Worm (Caenorhabditis elegans) whole organism, young adult: ENCODE data around the gene ogdh-1.

ENCODE experiments used
- C06A6.2 ChIP-seq: fragments of 200-800 bp; sonication (Bioruptor generic); conservative IDR thresholded peaks from 2 replicates; pipeline ENCODE4 v1.3.6; 2022; ENCODE audit warnings: missing genetic modification characterization, missing compliant biosample characterization
- C17E4.6 ChIP-seq: fragments of 200-800 bp; sonication (Bioruptor generic); IDR thresholded peaks from 2 replicates; pipeline ENCODE4 v1.3.6; 2022; ENCODE audit warnings: missing genetic modification reagents, missing genetic modification characterization, missing compliant biosample characterization
- F33H1.4 ChIP-seq: fragments of 200-800 bp; sonication (Bioruptor generic); IDR thresholded peaks from 2 replicates; pipeline ENCODE4 v1.3.6; 2022; ENCODE audit warnings: missing genetic modification reagents, missing genetic modification characterization, missing compliant biosample characterization
- F37B4.10 ChIP-seq: fragments of 200-800 bp; sonication (Bioruptor generic); IDR thresholded peaks from 2 replicates; pipeline ENCODE4 v1.3.6; 2022; ENCODE audit warnings: missing genetic modification characterization, missing compliant biosample characterization
- K11D2.4 ChIP-seq: fragments of 200-800 bp; sonication (Bioruptor generic); IDR thresholded peaks from 2 replicates; pipeline ENCODE4 v1.3.6; 2022; ENCODE audit warnings: missing genetic modification reagents, missing genetic modification characterization, missing compliant biosample characterization
- T07F8.4 ChIP-seq: sonication (generic microtip); optimal IDR thresholded peaks from 2 replicates; lab custom pipeline; 2016; ENCODE audit warnings: mild to moderate bottlenecking, missing genetic modification characterization, moderate library complexity, missing compliant biosample characterization
- Y53G8AR.9 ChIP-seq: fragments of 200-800 bp; sonication (Bioruptor generic); conservative IDR thresholded peaks from 2 replicates; pipeline ENCODE4 v1.3.6; 2022; ENCODE audit warnings: missing genetic modification reagents, missing genetic modification characterization, missing compliant biosample characterization
- Y56A3A.18 ChIP-seq: fragments of 200-800 bp; sonication (Bioruptor generic); IDR thresholded peaks from 2 replicates; pipeline ENCODE4 v1.3.6; 2022; ENCODE audit warnings: missing genetic modification reagents, missing genetic modification characterization, missing compliant biosample characterization
- Y79H2A.3 ChIP-seq: fragments of 200-800 bp; sonication (Bioruptor generic); conservative IDR thresholded peaks from 2 replicates; pipeline ENCODE4 v1.3.6; 2022; ENCODE audit warnings: missing genetic modification reagents, missing genetic modification characterization, missing compliant biosample characterization
- Y95B8A.8 ChIP-seq: fragments of 200-800 bp; sonication (Bioruptor generic); IDR thresholded peaks from 2 replicates; pipeline ENCODE4 v1.3.6; 2022; ENCODE audit warnings: missing genetic modification reagents, missing genetic modification characterization, missing compliant biosample characterization
- ama-1 ChIP-seq, 3 experiments: fragments of 150-350 bp in 1 of 3; sonication (generic microtip) in 2 of 3; optimal IDR thresholded peaks; 2 replicates each; lab custom pipeline; 2014 to 2018; ENCODE audit warnings: missing biosample characterization in 2 of 3, missing genetic modification characterization in 2 of 3, missing genetic modification reagents in 2 of 3
- aptf-2 ChIP-seq: fragments of 200-800 bp; sonication (Bioruptor generic); conservative IDR thresholded peaks from 2 replicates; pipeline ENCODE4 v1.3.6; 2022; ENCODE audit warnings: missing genetic modification reagents, missing genetic modification characterization, missing compliant biosample characterization
- attf-3 ChIP-seq: fragments of 200-800 bp; sonication (Bioruptor generic); conservative IDR thresholded peaks from 2 replicates; pipeline ENCODE4 v1.3.6; 2022; ENCODE audit warnings: missing genetic modification reagents, missing genetic modification characterization, missing compliant biosample characterization
- attf-5 ChIP-seq: fragments of 200-800 bp; sonication (Bioruptor generic); optimal IDR thresholded peaks from 2 replicates; lab custom pipeline; 2018; ENCODE audit warnings: mild to moderate bottlenecking, missing genetic modification characterization, missing compliant biosample characterization
- bed-1 ChIP-seq: fragments of 200-800 bp; sonication (Bioruptor generic); IDR thresholded peaks from 2 replicates; pipeline ENCODE4 v1.3.6; 2022; ENCODE audit warnings: missing genetic modification reagents, missing genetic modification characterization, missing compliant biosample characterization
- ceh-100 ChIP-seq: fragments of 200-800 bp; sonication (Bioruptor generic); IDR thresholded peaks from 2 replicates; pipeline ENCODE4 v1.3.6; 2022; ENCODE audit warnings: missing genetic modification reagents, missing genetic modification characterization, missing compliant biosample characterization
- ceh-91 ChIP-seq: fragments of 200-800 bp; sonication (Bioruptor generic); IDR thresholded peaks from 2 replicates; pipeline ENCODE4 v1.3.6; 2022; ENCODE audit warnings: missing genetic modification reagents, missing genetic modification characterization, missing compliant biosample characterization
- egl-18 ChIP-seq: fragments of 200-800 bp; sonication (Bioruptor generic); IDR thresholded peaks from 2 replicates; pipeline ENCODE4 v1.3.6; 2022; ENCODE audit warnings: missing genetic modification reagents, missing genetic modification characterization, missing compliant biosample characterization
- egl-44 ChIP-seq: fragments of 200-800 bp; sonication (Bioruptor generic); IDR thresholded peaks from 2 replicates; pipeline ENCODE4 v1.3.6; 2022; ENCODE audit warnings: missing genetic modification reagents, missing genetic modification characterization, missing compliant biosample characterization
- egrh-3 ChIP-seq: fragments of 200-800 bp; sonication (Bioruptor generic); IDR thresholded peaks from 2 replicates; pipeline ENCODE4 v1.3.6; 2022; ENCODE audit warnings: missing genetic modification reagents, missing genetic modification characterization, missing compliant biosample characterization
- hmg-1.2 ChIP-seq: fragments of 200-800 bp; sonication (Bioruptor generic); IDR thresholded peaks from 2 replicates; pipeline ENCODE4 v1.3.6; 2022; ENCODE audit warnings: missing genetic modification reagents, missing genetic modification characterization, missing compliant biosample characterization
- hsf-1 ChIP-seq: fragments of 200-800 bp; sonication (Bioruptor generic); IDR thresholded peaks from 2 replicates; pipeline ENCODE4 v1.3.6; 2022; ENCODE audit warnings: missing genetic modification reagents, missing genetic modification characterization, missing compliant biosample characterization
- let-526 ChIP-seq: fragments of 200-800 bp; sonication (Bioruptor generic); IDR thresholded peaks from 2 replicates; pipeline ENCODE4 v1.3.6; 2022; ENCODE audit warnings: missing genetic modification reagents, missing genetic modification characterization, missing compliant biosample characterization
- let-607 ChIP-seq, 2 experiments: fragments of 200-800 bp in 1 of 2; sonication (Bioruptor generic) in 1 of 2; sonication (generic microtip) in 1 of 2; optimal IDR thresholded peaks; 2 replicates each; lab custom pipeline; 2016 to 2018; ENCODE audit warnings: mild to moderate bottlenecking in 2 of 2, missing compliant biosample characterization in 2 of 2, missing genetic modification characterization in 2 of 2, moderate library complexity in 2 of 2, missing genotype in 1 of 2
- lin-26 ChIP-seq: fragments of 200-800 bp; sonication (Bioruptor generic); IDR thresholded peaks from 2 replicates; pipeline ENCODE4 v1.3.6; 2022; ENCODE audit warnings: missing genetic modification reagents, missing genetic modification characterization, missing compliant biosample characterization
- lin-54 ChIP-seq: fragments of 200-800 bp; sonication (Bioruptor generic); optimal IDR thresholded peaks from 2 replicates; lab custom pipeline; 2018; ENCODE audit warnings: mild to moderate bottlenecking, missing genetic modification characterization, missing compliant biosample characterization
- lir-1 ChIP-seq: fragments of 200-800 bp; sonication (Bioruptor generic); conservative IDR thresholded peaks from 2 replicates; pipeline ENCODE4 v1.3.6; 2022; ENCODE audit warnings: missing genetic modification reagents, missing genetic modification characterization, missing compliant biosample characterization
- lsl-1 ChIP-seq: fragments of 200-800 bp; sonication (Bioruptor generic); optimal IDR thresholded peaks from 2 replicates; lab custom pipeline; 2018; ENCODE audit warnings: mild to moderate bottlenecking, missing genetic modification characterization, moderate library complexity, missing compliant biosample characterization
- madf-6 ChIP-seq: fragments of 200-800 bp; sonication (Bioruptor generic); IDR thresholded peaks from 2 replicates; pipeline ENCODE4 v1.3.6; 2022; ENCODE audit warnings: missing genetic modification reagents, missing genetic modification characterization, missing compliant biosample characterization
- madf-8 ChIP-seq: fragments of 200-800 bp; sonication (Bioruptor generic); conservative IDR thresholded peaks from 2 replicates; pipeline ENCODE4 v1.3.6; 2022; ENCODE audit warnings: missing genetic modification reagents, missing genetic modification characterization, missing compliant biosample characterization
- mcd-1 ChIP-seq: fragments of 200-800 bp; sonication (Bioruptor generic); IDR thresholded peaks from 2 replicates; pipeline ENCODE4 v1.3.6; 2022; ENCODE audit warnings: missing genetic modification reagents, missing genetic modification characterization, missing compliant biosample characterization
- nfyb-1 ChIP-seq: fragments of 200-800 bp; sonication (Bioruptor generic); IDR thresholded peaks from 2 replicates; pipeline ENCODE4 v1.3.6; 2022; ENCODE audit warnings: missing genetic modification reagents, missing genetic modification characterization, missing compliant biosample characterization
- nhr-120 ChIP-seq: fragments of 200-800 bp; sonication (Bioruptor generic); IDR thresholded peaks from 2 replicates; pipeline ENCODE4 v1.3.6; 2022; ENCODE audit warnings: missing genetic modification characterization, missing compliant biosample characterization
- rcor-1 ChIP-seq: fragments of 200-800 bp; sonication (Bioruptor generic); IDR thresholded peaks from 2 replicates; pipeline ENCODE4 v1.3.6; 2022; ENCODE audit warnings: missing genetic modification reagents, missing genetic modification characterization, missing compliant biosample characterization
- sea-2 ChIP-seq: fragments of 200-800 bp; sonication (Bioruptor generic); IDR thresholded peaks from 2 replicates; pipeline ENCODE4 v1.3.6; 2022; ENCODE audit warnings: missing genetic modification characterization, missing compliant biosample characterization
- snpc-1.1 ChIP-seq: sonication (generic microtip); optimal IDR thresholded peaks from 2 replicates; lab custom pipeline; 2017; ENCODE audit warnings: missing genetic modification characterization, mild to moderate bottlenecking, missing compliant biosample characterization, antibody characterized with exemption, moderate library complexity, missing genotype, missing genetic modification reagents; ENCODE audit not compliant: insufficient read depth
- zfh-2 ChIP-seq: fragments of 200-800 bp; sonication (Bioruptor generic); conservative IDR thresholded peaks from 2 replicates; pipeline ENCODE4 v1.3.6; 2022; ENCODE audit warnings: missing genetic modification reagents, missing genetic modification characterization, missing compliant biosample characterization
- ztf-28 ChIP-seq: fragments of 200-800 bp; sonication (Bioruptor generic); IDR thresholded peaks from 2 replicates; pipeline ENCODE4 v1.3.6; 2022; ENCODE audit warnings: missing genetic modification reagents, missing genetic modification characterization, missing compliant biosample characterization
- ztf-6 ChIP-seq: fragments of 200-800 bp; sonication (Bioruptor generic); IDR thresholded peaks from 2 replicates; pipeline ENCODE4 v1.3.6; 2022; ENCODE audit warnings: missing genetic modification reagents, missing genetic modification characterization, missing compliant biosample characterization

ogdh-1 gene

ce11 chrIV:4724562-4724961, 20.8 kb upstream of the ogdh-1 start, which contains the start of gene K08F11.1:
TSS of gene K08F11.1 (plus strand) at chrIV:4724862.
- TF ChIP-seq egl-18 (GFP tag; lab: Robert Waterston, UW) (no peak), snpc-1.1 (tag; lab: Kevin White, UChicago) (no peak), ama-1 (optimal IDR thresholded peaks at IDR 0.05; lab: Kevin White, UChicago) (no peak), ama-1 (GFP tag; optimal IDR thresholded peaks at IDR 0.05; lab: Kevin White, UChicago) (no peak), hsf-1 (GFP tag; lab: Robert Waterston, UW) (no peak), ceh-100 (GFP tag; lab: Robert Waterston, UW) (no peak), lir-1 (GFP tag; lab: Robert Waterston, UW) (no peak), zfh-2 (GFP tag; lab: Robert Waterston, UW) (no peak), lin-26 (GFP tag; lab: Robert Waterston, UW) (no peak), C06A6.2 (no peak)

- no peak for TF ChIP-seq T07F8.4 (tag; lab: Kevin White, UChicago)
These were observed 19.9 kb upstream of the ogdh-1 start for ce11 chrIV:4723687-4724086.

- peak; percentile 33; the same call in 1 of the 2 replicates for TF ChIP-seq hmg-1.2 (GFP tag; lab: Robert Waterston, UW)
- peak; percentile 52 for TF ChIP-seq mcd-1 (GFP tag; lab: Robert Waterston, UW)
- TF ChIP-seq, all 124 proteins: peak for 2; not testable (repeated sequence) for 122
These were observed 17.4 kb upstream of the ogdh-1 start for ce11 chrIV:4721247-4721646.

ce11 chrIV:4720522-4720921, 16.7 kb upstream of the ogdh-1 start:
- TF ChIP-seq madf-8 (peak; percentile 42; the same call in 1 of the 2 replicates), ztf-28 (GFP tag; lab: Robert Waterston, UW) (peak; percentile 86), bed-1 (GFP tag; lab: Robert Waterston, UW) (peak; percentile 95), mcd-1 (GFP tag; lab: Robert Waterston, UW) (peak; percentile 99), Y53G8AR.9 (GFP tag; lab: Robert Waterston, UW) (peak; percentile 94), Y56A3A.18 (GFP tag; lab: Robert Waterston, UW) (peak; percentile 81; the same call in 1 of the 2 replicates), egl-18 (GFP tag; lab: Robert Waterston, UW) (0 out of 2 replicates have a peak, but pooled peaks have one; percentile 81), C17E4.6 (GFP tag; lab: Robert Waterston, UW) (peak; percentile 80), let-607 (tag; optimal IDR thresholded peaks at IDR 0.05; lab: Kevin White, UChicago) (peak in 1 of 2 experiments; percentile 28), lsl-1 (GFP tag; lab: Kevin White, UChicago) (peak; percentile 12), F37B4.10 (GFP tag; lab: Robert Waterston, UW) (peak; percentile 93; the same call in 1 of the 2 replicates), aptf-2 (GFP tag; lab: Robert Waterston, UW) (peak; percentile 86), sea-2 (peak; percentile 78; the same call in 1 of the 2 replicates), K11D2.4 (GFP tag; lab: Robert Waterston, UW) (peak; percentile 98), attf-3 (GFP tag; lab: Robert Waterston, UW) (peak; percentile 80), let-526 (GFP tag; lab: Robert Waterston, UW) (peak; percentile 89), lin-26 (GFP tag; lab: Robert Waterston, UW) (peak; percentile 70; the same call in 1 of the 2 replicates), hsf-1 (GFP tag; lab: Robert Waterston, UW) (peak; percentile 78), C06A6.2 (peak; percentile 91), ceh-91 (GFP tag; lab: Robert Waterston, UW) (peak; percentile 90), nfyb-1 (peak; percentile 98), lin-54 (GFP tag; lab: Kevin White, UChicago) (peak; percentile 67), attf-5 (peak; percentile 50), F33H1.4 (GFP tag; lab: Robert Waterston, UW) (peak; percentile 83), Y79H2A.3 (GFP tag; lab: Robert Waterston, UW) (peak; percentile 79), egl-44 (peak; percentile 88), Y95B8A.8 (GFP tag; lab: Robert Waterston, UW) (peak; percentile 87; the same call in 1 of the 2 replicates), rcor-1 (GFP tag; lab: Robert Waterston, UW) (peak; percentile 89), hmg-1.2 (GFP tag; lab: Robert Waterston, UW) (peak; percentile 98), ceh-100 (GFP tag; lab: Robert Waterston, UW) (peak; percentile 88), ztf-6 (GFP tag; lab: Robert Waterston, UW) (peak; percentile 86), egrh-3 (GFP tag; lab: Robert Waterston, UW) (peak; percentile 63), nhr-120 (GFP tag; lab: Robert Waterston, UW) (0 out of 2 replicates have a peak, but pooled peaks have one; percentile 78), madf-6 (GFP tag; lab: Robert Waterston, UW) (peak; percentile 44)
